Worm (Caenorhabditis elegans) whole organism, young adult: ENCODE data around the gene ndub-3.

Experiments
- F33H1.4 ChIP-seq: fragments of 200-800 bp; sonication (Bioruptor generic); IDR thresholded peaks from 2 replicates; pipeline ENCODE4 v1.3.6; 2022; ENCODE audit warnings: missing genetic modification reagents, missing genetic modification characterization, missing compliant biosample characterization
- T07F8.4 ChIP-seq: sonication (generic microtip); optimal IDR thresholded peaks from 2 replicates; lab custom pipeline; 2016; ENCODE audit warnings: mild to moderate bottlenecking, missing genetic modification characterization, moderate library complexity, missing compliant biosample characterization
- ama-1 ChIP-seq, 3 experiments: fragments of 150-350 bp in 1 of 3; sonication (generic microtip) in 2 of 3; optimal IDR thresholded peaks; 2 replicates each; lab custom pipeline; 2014 to 2018; ENCODE audit warnings: missing biosample characterization in 2 of 3, missing genetic modification characterization in 2 of 3, missing genetic modification reagents in 2 of 3
- him-1 ChIP-seq: sonication (generic microtip); optimal IDR thresholded peaks from 2 replicates; lab custom pipeline; 2016; ENCODE audit warnings: missing genotype, missing genetic modification reagents, missing genetic modification characterization, missing compliant biosample characterization
- hsf-1 ChIP-seq: fragments of 200-800 bp; sonication (Bioruptor generic); IDR thresholded peaks from 2 replicates; pipeline ENCODE4 v1.3.6; 2022; ENCODE audit warnings: missing genetic modification reagents, missing genetic modification characterization, missing compliant biosample characterization
- lin-26 ChIP-seq: fragments of 200-800 bp; sonication (Bioruptor generic); IDR thresholded peaks from 2 replicates; pipeline ENCODE4 v1.3.6; 2022; ENCODE audit warnings: missing genetic modification reagents, missing genetic modification characterization, missing compliant biosample characterization
- lin-54 ChIP-seq: fragments of 200-800 bp; sonication (Bioruptor generic); optimal IDR thresholded peaks from 2 replicates; lab custom pipeline; 2018; ENCODE audit warnings: mild to moderate bottlenecking, missing genetic modification characterization, missing compliant biosample characterization
- lir-1 ChIP-seq: fragments of 200-800 bp; sonication (Bioruptor generic); conservative IDR thresholded peaks from 2 replicates; pipeline ENCODE4 v1.3.6; 2022; ENCODE audit warnings: missing genetic modification reagents, missing genetic modification characterization, missing compliant biosample characterization
- pha-4 ChIP-seq: fragments of 150-350 bp; sonication (generic microtip); optimal IDR thresholded peaks from 2 replicates; lab custom pipeline; 2014; ENCODE audit warnings: missing biosample characterization, missing genetic modification reagents, missing genetic modification characterization
- snpc-3.4 ChIP-seq: sonication (generic microtip); optimal IDR thresholded peaks from 2 replicates; lab custom pipeline; 2017; ENCODE audit warnings: missing genetic modification characterization, mild to moderate bottlenecking, missing compliant biosample characterization, antibody characterized with exemption, moderate library complexity, missing genotype, missing genetic modification reagents
- unc-62 ChIP-seq: fragments of 150-350 bp; optimal IDR thresholded peaks from 2 replicates; lab custom pipeline; 2014; ENCODE audit warnings: missing biosample characterization, missing genetic modification reagents, missing genetic modification characterization
- ztf-18 ChIP-seq: sonication (generic microtip); optimal IDR thresholded peaks from 2 replicates; lab custom pipeline; 2016; ENCODE audit warnings: missing genotype, mild to moderate bottlenecking, missing genetic modification characterization, missing compliant biosample characterization
- ztf-6 ChIP-seq: fragments of 200-800 bp; sonication (Bioruptor generic); IDR thresholded peaks from 2 replicates; pipeline ENCODE4 v1.3.6; 2022; ENCODE audit warnings: missing genetic modification reagents, missing genetic modification characterization, missing compliant biosample characterization

DNA sequence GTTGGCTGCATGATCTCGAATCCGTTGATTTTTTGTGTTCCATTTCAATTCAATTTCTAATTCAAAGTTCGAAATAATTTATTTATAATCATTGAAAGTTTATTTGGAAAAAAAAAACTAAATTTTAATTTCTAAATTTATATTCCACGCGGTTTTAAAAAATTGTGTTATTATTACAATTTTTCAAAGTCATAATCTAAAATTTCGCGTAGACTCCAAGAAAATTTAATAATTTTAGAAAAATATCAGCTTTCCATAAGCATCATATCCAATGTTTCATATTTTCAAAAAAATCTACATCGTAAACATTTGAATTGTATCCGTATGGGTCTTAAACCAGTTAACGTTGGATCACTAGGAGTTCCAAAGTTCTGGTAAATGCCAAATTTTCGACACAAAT lies 35.6 kb upstream of the ndub-3 start, which contains the start of gene F44G4.5:
- TF ChIP-seq unc-62 (GFP tag; lab: Kevin White, UChicago) (no peak), him-1 (tag; lab: Kevin White, UChicago) (no peak), pha-4 (tag; lab: Kevin White, UChicago) (no peak), ama-1 (optimal IDR thresholded peaks at IDR 0.05; lab: Kevin White, UChicago) (no peak), ama-1 (GFP tag; optimal IDR thresholded peaks at IDR 0.05; lab: Kevin White, UChicago) (no peak), lin-26 (GFP tag; lab: Robert Waterston, UW) (no peak), ztf-6 (GFP tag; lab: Robert Waterston, UW) (no peak), ztf-18 (no peak), T07F8.4 (tag; lab: Kevin White, UChicago) (no peak), lin-54 (GFP tag; lab: Kevin White, UChicago) (no peak), snpc-3.4 (tag; lab: Kevin White, UChicago) (no peak), hsf-1 (GFP tag; lab: Robert Waterston, UW) (no peak), F33H1.4 (no peak), lir-1 (GFP tag; lab: Robert Waterston, UW) (no peak)
